Worm (Caenorhabditis elegans): Measurements from ENCODE around the gene Y38H6C.8.

ce11 chrV:20506542-20506941 lies 7.2 kb upstream of the Y38H6C.8 start:
- no peak for TF ChIP-seq flt-1 (GFP tag; IDR thresholded peaks at IDR 0.05)
- no peak for TF ChIP-seq hnd-1 (tag; optimal IDR thresholded peaks at IDR 0.05)
- no peak for TF ChIP-seq scrt-1 (GFP tag; IDR thresholded peaks at IDR 0.05)
- TF ChIP-seq ama-1 (optimal IDR thresholded peaks at IDR 0.05) = no peak
- no peak for TF ChIP-seq hmg-4 (GFP tag; optimal IDR thresholded peaks at IDR 0.05)
- TF ChIP-seq ceh-36 (tag; optimal IDR thresholded peaks at IDR 0.05) = no peak
- no peak for TF ChIP-seq tbx-37 (GFP tag; conservative IDR thresholded peaks at IDR 0.05)
- no peak for TF ChIP-seq sea-1 (GFP tag; conservative IDR thresholded peaks at IDR 0.05)
- TF ChIP-seq aly-1 (tag; optimal IDR thresholded peaks at IDR 0.05) = no peak

Data from whole organism, early embryonic.